Fruit fly (Drosophila melanogaster) whole organism, pupa: Measurements from ENCODE around the gene CG7133.

Experiments
- CG4496 ChIP-seq: fragments of 200-800 bp; sonication (Bioruptor generic); IDR thresholded peaks from 3 replicates; pipeline ENCODE4 v1.3.6; 2022; ENCODE audit warnings: missing biosample characterization, missing genetic modification characterization
- EcR ChIP-seq: fragments of 200-800 bp; sonication (Bioruptor generic); optimal IDR thresholded peaks from 3 replicates; lab custom pipeline; 2019; ENCODE audit warnings: missing biosample characterization, missing genetic modification characterization, mild to moderate bottlenecking, moderate library complexity, missing genetic modification reagents
- Ets98B ChIP-seq: fragments of 200-800 bp; sonication (Bioruptor generic); IDR thresholded peaks from 2 replicates; pipeline ENCODE4 v1.3.6; 2022; ENCODE audit warnings: missing biosample characterization, missing genetic modification characterization
- Pif1A ChIP-seq: fragments of 200-800 bp; sonication (Bioruptor generic); optimal IDR thresholded peaks from 3 replicates; lab custom pipeline; 2016; ENCODE audit warnings: missing biosample characterization, missing genetic modification characterization

DNA sequence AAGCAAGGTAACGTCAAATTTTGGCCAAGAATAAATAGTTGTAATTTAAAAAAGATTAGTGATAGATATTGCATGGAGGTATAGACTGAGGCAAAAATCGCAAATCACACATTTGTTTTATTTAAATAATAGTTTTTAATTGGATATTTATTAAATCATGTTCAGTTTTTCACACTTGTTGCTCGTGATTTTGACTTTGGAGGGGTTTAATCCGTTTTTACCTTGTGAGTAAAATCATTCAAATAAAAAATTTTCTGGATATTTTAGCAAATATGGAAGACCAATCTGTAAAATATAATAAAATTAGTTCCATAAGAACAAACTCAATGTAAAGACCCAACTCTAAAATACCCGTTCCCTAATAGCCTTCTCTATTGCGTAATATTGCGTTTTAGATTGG, 46.1 kb downstream of the CG7133 start, which contains the start of gene CG7140:
- TF ChIP-seq CG4496 (GFP tag; lab: Robert Waterston, UW) (no peak), EcR (GFP tag; lab: Kevin White, UChicago) (no peak), Ets98B (GFP tag; lab: Robert Waterston, UW) (no peak), Pif1A (GFP tag; lab: Kevin White, UChicago) (no peak)
